Fruit fly (Drosophila melanogaster) whole organism: ENCODE data around the gene CG12684.

Source experiments
- EcR ChIP-seq, 2 experiments: fragments of >200 bp; optimal IDR thresholded peaks; 2 replicates each; lab custom pipeline; 2017; ENCODE audit warnings: missing biosample characterization in 2 of 2, missing genetic modification characterization in 2 of 2, missing genetic modification reagents in 2 of 2
- psq ChIP-seq: fragments of >200 bp; optimal IDR thresholded peaks from 2 replicates; lab custom pipeline; 2017
- usp ChIP-seq: fragments of >200 bp; optimal IDR thresholded peaks from 2 replicates; lab custom pipeline; 2017; ENCODE audit warnings: missing biosample characterization, missing genetic modification characterization, mixed read lengths

- no peak for TF ChIP-seq EcR (GFP tag; optimal IDR thresholded peaks at IDR 0.05; lab: Kevin White, UChicago)
- TF ChIP-seq usp (GFP tag; lab: Kevin White, UChicago), result no peak
- TF ChIP-seq psq (lab: Kevin White, UChicago), result no peak
Observed at dm6 chrX:4610481-4610880, 38.8 kb upstream of the CG12684 start.
